Worm (Caenorhabditis elegans): Measurements from ENCODE around the gene srlf-11.

Gene srlf-11

ce11 chrIV:10855946-10856345 lies 29.9 kb downstream of the srlf-11 start:
- peak; percentile 84 for TF ChIP-seq nfya-1 (tag; optimal IDR thresholded peaks at IDR 0.05; ENCODE audit: insufficient read depth)
- TF ChIP-seq nhr-25 (tag; optimal IDR thresholded peaks at IDR 0.05) = no peak
- TF ChIP-seq nhr-77 (tag; optimal IDR thresholded peaks at IDR 0.05) = no peak
- no peak for TF ChIP-seq nhr-28 (tag; optimal IDR thresholded peaks at IDR 0.05)
- TF ChIP-seq mml-1 (tag; optimal IDR thresholded peaks at IDR 0.05) = no peak

ce11 chrIV:10855049-10855448 lies 30.8 kb downstream of the srlf-11 start, which contains the start of gene T11G6.3:
Gene T11G6.3, minus strand, starts transcription at chrIV:10855237.
- no peak for TF ChIP-seq nhr-76 (tag; optimal IDR thresholded peaks at IDR 0.05)
- TF ChIP-seq nhr-67 (tag; optimal IDR thresholded peaks at IDR 0.05) = no peak
- no peak for TF ChIP-seq pqm-1 (tag; optimal IDR thresholded peaks at IDR 0.05)
- no peak for TF ChIP-seq ceh-82 (tag; optimal IDR thresholded peaks at IDR 0.05)
- no peak for TF ChIP-seq hmg-11 (tag; optimal IDR thresholded peaks at IDR 0.05)
- TF ChIP-seq nhr-25 (tag; optimal IDR thresholded peaks at IDR 0.05) = no peak
- no peak for TF ChIP-seq lin-15B (tag; optimal IDR thresholded peaks at IDR 0.05)
- TF ChIP-seq pha-4 (tag; optimal IDR thresholded peaks at IDR 0.05) = no peak
- TF ChIP-seq egl-5 (tag; optimal IDR thresholded peaks at IDR 0.05) = no peak
- no peak for TF ChIP-seq unc-39 (tag; optimal IDR thresholded peaks at IDR 0.05)

ce11 chrIV:10854042-10854441 lies 31.8 kb downstream of the srlf-11 start:
- TF ChIP-seq fkh-10 (GFP tag; optimal IDR thresholded peaks at IDR 0.05) (no peak), mdl-1 (tag; optimal IDR thresholded peaks at IDR 0.05) (no peak), pha-4 (tag; optimal IDR thresholded peaks at IDR 0.05) (no peak), unc-62 (GFP tag; optimal IDR thresholded peaks at IDR 0.05) (no peak), jun-1 (tag; optimal IDR thresholded peaks at IDR 0.05) (no peak), hmg-11 (tag; optimal IDR thresholded peaks at IDR 0.05) (no peak), tbx-2 (tag; optimal IDR thresholded peaks at IDR 0.05) (no peak), fos-1 (tag; optimal IDR thresholded peaks at IDR 0.05) (no peak), ceh-16 (tag; optimal IDR thresholded peaks at IDR 0.05) (no peak), sea-2 (GFP tag; optimal IDR thresholded peaks at IDR 0.05) (no peak), ztf-11 (tag; optimal IDR thresholded peaks at IDR 0.05) (no peak), lin-15B (tag; optimal IDR thresholded peaks at IDR 0.05) (no peak), skn-1 (tag; optimal IDR thresholded peaks at IDR 0.05) (no peak)

ce11 chrIV:10852403-10852802 lies 33.4 kb downstream of the srlf-11 start:
- peak; percentile 31 for TF ChIP-seq nhr-25 (tag; optimal IDR thresholded peaks at IDR 0.05)
- peak; percentile 37 for TF ChIP-seq nfya-1 (tag; optimal IDR thresholded peaks at IDR 0.05; ENCODE audit: insufficient read depth)
- peak; percentile 14 for TF ChIP-seq nhr-23 (tag; optimal IDR thresholded peaks at IDR 0.05)
- no peak for TF ChIP-seq nhr-12 (tag; optimal IDR thresholded peaks at IDR 0.05)
- TF ChIP-seq hmg-11 (tag; optimal IDR thresholded peaks at IDR 0.05) = peak; percentile 7
- no peak for TF ChIP-seq ceh-9 (tag; optimal IDR thresholded peaks at IDR 0.05)
- peak; percentile 53 for TF ChIP-seq pha-4 (tag; optimal IDR thresholded peaks at IDR 0.05)

- TF ChIP-seq ztf-4 (tag; optimal IDR thresholded peaks at IDR 0.05) = no peak
- no peak for TF ChIP-seq lsy-12 (tag; optimal IDR thresholded peaks at IDR 0.05)
- TF ChIP-seq tbx-2 (tag; optimal IDR thresholded peaks at IDR 0.05) = no peak
- TF ChIP-seq ceh-82 (tag; optimal IDR thresholded peaks at IDR 0.05) = no peak
- TF ChIP-seq jun-1 (tag; optimal IDR thresholded peaks at IDR 0.05) = no peak
- TF ChIP-seq nhr-11 (tag; optimal IDR thresholded peaks at IDR 0.05) = no peak
- TF ChIP-seq nhr-237 (tag; optimal IDR thresholded peaks at IDR 0.05) = no peak
- TF ChIP-seq ama-1 (optimal IDR thresholded peaks at IDR 0.05) = no peak
- TF ChIP-seq sea-2 (GFP tag; optimal IDR thresholded peaks at IDR 0.05) = no peak
- no peak for TF ChIP-seq ceh-9 (tag; optimal IDR thresholded peaks at IDR 0.05)
- no peak for TF ChIP-seq ZK546.5 (tag; optimal IDR thresholded peaks at IDR 0.05)
- TF ChIP-seq egl-5 (tag; optimal IDR thresholded peaks at IDR 0.05) = no peak
- TF ChIP-seq daf-12 (tag; optimal IDR thresholded peaks at IDR 0.05) = no peak
- no peak for TF ChIP-seq nhr-23 (tag; optimal IDR thresholded peaks at IDR 0.05)
Observed at ce11 chrIV:10851833-10852232, 34.0 kb downstream of the srlf-11 start, which contains the start of gene T11G6.4. Gene T11G6.4, minus strand, starts transcription at chrIV:10851933.

- no peak for TF ChIP-seq ztf-11 (tag; optimal IDR thresholded peaks at IDR 0.05)
- TF ChIP-seq nhr-76 (tag; optimal IDR thresholded peaks at IDR 0.05) = no peak
- TF ChIP-seq elt-1 (tag; optimal IDR thresholded peaks at IDR 0.05) = no peak
- no peak for TF ChIP-seq nhr-67 (tag; optimal IDR thresholded peaks at IDR 0.05)
- TF ChIP-seq unc-62 (GFP tag; optimal IDR thresholded peaks at IDR 0.05) = no peak
- no peak for TF ChIP-seq sea-2 (GFP tag; optimal IDR thresholded peaks at IDR 0.05)
- no peak for TF ChIP-seq egl-27 (tag; optimal IDR thresholded peaks at IDR 0.05)
Observed at ce11 chrIV:10851136-10851535, 34.7 kb downstream of the srlf-11 start.
